Worm (Caenorhabditis elegans) whole organism, L1 larva: ENCODE measurements around the gene ZC266.1.

Experiments
- C16A3.4 ChIP-seq: fragments of 150-350 bp; optimal IDR thresholded peaks from 2 replicates; lab custom pipeline; 2014; ENCODE audit warnings: missing biosample characterization, missing genetic modification characterization
- aly-2 ChIP-seq: fragments of 150-350 bp; optimal IDR thresholded peaks from 2 replicates; lab custom pipeline; 2014; ENCODE audit warnings: missing biosample characterization, missing genetic modification characterization
- ama-1 ChIP-seq: fragments of 150-350 bp; optimal IDR thresholded peaks from 2 replicates; lab custom pipeline; 2014
- blmp-1 ChIP-seq: fragments of 150-350 bp; optimal IDR thresholded peaks from 2 replicates; lab custom pipeline; 2014; ENCODE audit warnings: missing biosample characterization, missing genetic modification characterization
- ces-1 ChIP-seq: fragments of 150-350 bp; optimal IDR thresholded peaks from 2 replicates; lab custom pipeline; 2014; ENCODE audit warnings: missing biosample characterization, missing genetic modification reagents, missing genetic modification characterization
- elt-3 ChIP-seq, 6 experiments: fragments of 150-350 bp in 1 of 6; sonication (generic microtip); optimal IDR thresholded peaks; 2 replicates each; lab custom pipeline; 2017 to 2018; ENCODE audit warnings: missing biosample characterization in 6 of 6, missing genetic modification characterization in 6 of 6, inconsistent platforms in 1 of 6
- fos-1 ChIP-seq: fragments of 150-350 bp; optimal IDR thresholded peaks from 2 replicates; lab custom pipeline; 2014; ENCODE audit warnings: missing biosample characterization, missing genetic modification characterization
- grh-1 ChIP-seq: fragments of 200-800 bp; sonication (Bioruptor generic); IDR thresholded peaks from 2 replicates; pipeline ENCODE4 v1.3.6; 2022; ENCODE audit warnings: missing genetic modification reagents, missing genetic modification characterization, missing compliant biosample characterization
- hlh-4 ChIP-seq: sonication (generic microtip); optimal IDR thresholded peaks from 2 replicates; lab custom pipeline; 2016; ENCODE audit warnings: mild to moderate bottlenecking, missing genetic modification characterization, missing compliant biosample characterization
- lin-13 ChIP-seq: fragments of 150-350 bp; optimal IDR thresholded peaks from 2 replicates; lab custom pipeline; 2014; ENCODE audit warnings: missing biosample characterization, missing genetic modification reagents, missing genetic modification characterization
- mdl-1 ChIP-seq, 2 experiments: fragments of 150-350 bp; optimal IDR thresholded peaks; 2 replicates each; lab custom pipeline; 2014 to 2017; ENCODE audit warnings: missing biosample characterization in 2 of 2, missing genetic modification characterization in 2 of 2, inconsistent platforms in 1 of 2
- nhr-12 ChIP-seq: sonication (generic microtip); optimal IDR thresholded peaks from 2 replicates; lab custom pipeline; 2017; ENCODE audit warnings: missing biosample characterization, missing genetic modification characterization
- nhr-77 ChIP-seq: fragments of 150-350 bp; optimal IDR thresholded peaks from 2 replicates; lab custom pipeline; 2014; ENCODE audit warnings: missing biosample characterization, missing genetic modification characterization
- skn-1 ChIP-seq: fragments of 150-350 bp; optimal IDR thresholded peaks from 2 replicates; lab custom pipeline; 2014; ENCODE audit warnings: missing biosample characterization, missing genetic modification characterization

DNA sequence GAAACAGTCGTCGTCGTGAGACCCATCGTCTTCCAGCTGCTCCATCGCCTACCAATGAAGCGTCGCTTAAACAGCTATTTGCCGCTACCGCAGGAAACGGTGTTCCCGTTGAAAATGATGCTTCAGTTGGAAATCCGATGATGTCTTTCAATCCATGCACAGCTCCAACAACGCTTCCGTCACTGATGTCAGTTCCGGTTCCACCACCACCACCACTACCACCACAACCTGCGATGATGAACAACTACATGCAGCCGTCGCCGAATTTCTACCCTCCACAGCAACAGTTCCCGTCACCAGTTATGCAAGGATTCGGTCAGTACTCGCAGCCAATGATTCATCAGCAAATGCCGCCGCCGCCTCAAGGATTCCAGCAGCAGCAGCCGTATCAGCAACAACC, 33.9 kb upstream of the ZC266.1 start:
- no peak for TF ChIP-seq lin-13
- TF ChIP-seq ama-1 (lab: Kevin White, UChicago) = no peak
- TF ChIP-seq ces-1 (GFP tag; lab: Kevin White, UChicago) = no peak
- TF ChIP-seq mdl-1 (tag; optimal IDR thresholded peaks at IDR 0.05; lab: Kevin White, UChicago) = no peak
- no peak for TF ChIP-seq hlh-4
- TF ChIP-seq nhr-77 (tag; lab: Kevin White, UChicago) = no peak
- no peak for TF ChIP-seq C16A3.4 (tag; lab: Kevin White, UChicago)
- TF ChIP-seq fos-1 = no peak
- no peak for TF ChIP-seq aly-2 (tag; lab: Kevin White, UChicago)
- TF ChIP-seq skn-1 = no peak
- no peak for TF ChIP-seq elt-3 (tag; optimal IDR thresholded peaks at IDR 0.05; lab: Kevin White, UChicago)
- no peak for TF ChIP-seq grh-1 (GFP tag; lab: Robert Waterston, UW)
- no peak for TF ChIP-seq blmp-1 (tag; lab: Kevin White, UChicago)
- TF ChIP-seq nhr-12 (tag; lab: Kevin White, UChicago) = no peak
